Fruit fly (Drosophila melanogaster) whole organism, embryonic: ENCODE measurements around the gene gig.

ENCODE experiments used
- CG10959 ChIP-seq: fragments of 200-800 bp; sonication (Bioruptor generic); IDR thresholded peaks from 2 replicates; pipeline ENCODE4 v1.3.6; 2022; ENCODE audit warnings: missing biosample characterization, missing genetic modification characterization
- CG11398 ChIP-seq: fragments of 200-800 bp; sonication (Bioruptor generic); optimal IDR thresholded peaks from 2 replicates; lab custom pipeline; 2016; ENCODE audit warnings: missing biosample characterization, missing genetic modification characterization
- CG11695 ChIP-seq: fragments of 200-800 bp; sonication (Bioruptor generic); IDR thresholded peaks from 3 replicates; pipeline ENCODE4 v1.3.6; 2022; ENCODE audit warnings: missing biosample characterization, missing genetic modification characterization
- CG12104 ChIP-seq: fragments of 200-800 bp; sonication (Bioruptor generic); optimal IDR thresholded peaks from 3 replicates; lab custom pipeline; 2016; ENCODE audit warnings: missing biosample characterization, missing genetic modification characterization
- CG12659 ChIP-seq: fragments of 200-800 bp; sonication (Bioruptor generic); optimal IDR thresholded peaks from 3 replicates; lab custom pipeline; 2017; ENCODE audit warnings: mild to moderate bottlenecking, missing biosample characterization, missing genetic modification reagents, missing genetic modification characterization
- CG14441 ChIP-seq: fragments of 200-800 bp; sonication (Bioruptor generic); IDR thresholded peaks from 2 replicates; pipeline ENCODE4 v1.3.6; 2022; ENCODE audit warnings: missing biosample characterization, missing genetic modification characterization
- CG16779 ChIP-seq: fragments of 200-800 bp; sonication (Bioruptor generic); IDR thresholded peaks from 2 replicates; pipeline ENCODE4 v1.3.6; 2022; ENCODE audit warnings: missing biosample characterization, missing genetic modification characterization
- CG17359 ChIP-seq: fragments of 200-800 bp; sonication (Bioruptor generic); optimal IDR thresholded peaks from 3 replicates; lab custom pipeline; 2018; ENCODE audit warnings: missing biosample characterization, mild to moderate bottlenecking, missing genetic modification characterization, moderate library complexity
- CG17829 ChIP-seq: fragments of 200-800 bp; optimal IDR thresholded peaks from 2 replicates; lab custom pipeline; 2019; ENCODE audit warnings: missing biosample characterization, mild to moderate bottlenecking, missing genetic modification characterization, moderate library complexity
- CG2202 ChIP-seq: fragments of 200-800 bp; sonication (Bioruptor generic); optimal IDR thresholded peaks from 2 replicates; lab custom pipeline; 2018; ENCODE audit warnings: missing biosample characterization, mild to moderate bottlenecking, missing genetic modification characterization
- CG2889 ChIP-seq: fragments of 200-800 bp; sonication (Bioruptor generic); IDR thresholded peaks from 3 replicates; pipeline ENCODE4 v1.3.6; 2022; ENCODE audit warnings: missing biosample characterization, missing genetic modification characterization
- CG4424 ChIP-seq: fragments of 200-800 bp; sonication (Bioruptor generic); optimal IDR thresholded peaks from 3 replicates; lab custom pipeline; 2016; ENCODE audit warnings: missing biosample characterization, missing genetic modification characterization
- CG7372 ChIP-seq: fragments of 200-800 bp; sonication (Bioruptor generic); IDR thresholded peaks from 2 replicates; pipeline ENCODE4 v1.3.6; 2022; ENCODE audit warnings: missing biosample characterization, missing genetic modification characterization
- CG7556 ChIP-seq: fragments of 200-800 bp; sonication (Bioruptor generic); optimal IDR thresholded peaks from 2 replicates; lab custom pipeline; 2017; ENCODE audit warnings: missing biosample characterization, mild to moderate bottlenecking, missing genetic modification characterization
- CG9215 ChIP-seq: fragments of 200-800 bp; sonication (Bioruptor generic); IDR thresholded peaks from 2 replicates; pipeline ENCODE4 v1.3.6; 2022; ENCODE audit warnings: missing biosample characterization, missing genetic modification characterization
- CG9932 ChIP-seq: fragments of 200-800 bp; sonication (Bioruptor generic); IDR thresholded peaks from 2 replicates; pipeline ENCODE4 v1.3.6; 2022; ENCODE audit warnings: missing biosample characterization, missing genetic modification characterization
- Doc3 ChIP-seq: fragments of 200-800 bp; sonication (Bioruptor generic); IDR thresholded peaks from 3 replicates; pipeline ENCODE4 v1.3.6; 2022; ENCODE audit warnings: missing biosample characterization, missing genetic modification characterization; ENCODE audit not compliant: partially characterized antibody
- Hr78 ChIP-seq, 2 experiments: fragments of 200-800 bp in 1 of 2; fragments of >200 bp in 1 of 2; sonication (Bioruptor generic) in 1 of 2; optimal IDR thresholded peaks; 2 replicates each; lab custom pipeline; 2017 to 2019; ENCODE audit warnings: missing biosample characterization in 2 of 2, missing genetic modification characterization in 2 of 2, mild to moderate bottlenecking in 1 of 2, moderate library complexity in 1 of 2
- Hsf ChIP-seq: fragments of 200-800 bp; sonication (Bioruptor generic); optimal IDR thresholded peaks from 3 replicates; lab custom pipeline; 2016; ENCODE audit warnings: missing biosample characterization, missing genetic modification characterization
- Lhr ChIP-seq: fragments of 200-800 bp; sonication (Bioruptor generic); optimal IDR thresholded peaks from 3 replicates; lab custom pipeline; 2017; ENCODE audit warnings: mild to moderate bottlenecking, missing biosample characterization, missing genetic modification reagents, missing genetic modification characterization
- Med ChIP-seq: fragments of 200-800 bp; sonication (Bioruptor generic); peaks from one replicate; lab custom pipeline; 2016; ENCODE audit warnings: missing biosample characterization, missing genetic modification characterization, mild to moderate bottlenecking, inconsistent platforms, moderate library complexity
- Poxn ChIP-seq: fragments of 200-800 bp; sonication (Bioruptor generic); IDR thresholded peaks from 2 replicates; pipeline ENCODE4 v1.3.6; 2022; ENCODE audit warnings: missing biosample characterization, missing genetic modification characterization
- Spps ChIP-seq: fragments of 200-800 bp; sonication (Bioruptor generic); optimal IDR thresholded peaks from 2 replicates; lab custom pipeline; 2018; ENCODE audit warnings: missing biosample characterization, mild to moderate bottlenecking, missing genetic modification characterization
- Ssrp ChIP-seq: fragments of 200-800 bp; sonication (Bioruptor generic); optimal IDR thresholded peaks from 2 replicates; lab custom pipeline; 2018; ENCODE audit warnings: missing biosample characterization, mild to moderate bottlenecking, missing genetic modification characterization, moderate library complexity
- TFAM ChIP-seq: fragments of 200-800 bp; sonication (Bioruptor generic); optimal IDR thresholded peaks from 2 replicates; lab custom pipeline; 2017; ENCODE audit warnings: missing biosample characterization, missing genetic modification characterization, inconsistent platforms
- cad ChIP-seq: fragments of >200 bp; optimal IDR thresholded peaks from 2 replicates; lab custom pipeline; 2017; ENCODE audit warnings: missing biosample characterization, missing genetic modification characterization
- caup ChIP-seq: fragments of 200-800 bp; sonication (Bioruptor generic); optimal IDR thresholded peaks from 3 replicates; lab custom pipeline; 2017; ENCODE audit warnings: missing biosample characterization, mild to moderate bottlenecking, missing genetic modification characterization, moderate library complexity; ENCODE audit not compliant: severe bottlenecking
- cg ChIP-seq: fragments of 200-800 bp; sonication (Bioruptor generic); optimal IDR thresholded peaks from 3 replicates; lab custom pipeline; 2019; ENCODE audit warnings: missing biosample characterization, mild to moderate bottlenecking, missing genetic modification characterization, moderate library complexity
- chinmo ChIP-seq: fragments of 200-800 bp; sonication (Bioruptor generic); IDR thresholded peaks from 4 replicates; pipeline ENCODE4 v1.3.6; 2022; ENCODE audit warnings: missing biosample characterization, missing genetic modification characterization; ENCODE audit not compliant: partially characterized antibody
- ewg ChIP-seq: fragments of 200-800 bp; sonication (Bioruptor generic); optimal IDR thresholded peaks from 3 replicates; lab custom pipeline; 2017; ENCODE audit warnings: mild to moderate bottlenecking, missing biosample characterization, missing genetic modification reagents, missing genetic modification characterization
- fd64A ChIP-seq: fragments of 200-800 bp; sonication (Bioruptor generic); optimal IDR thresholded peaks from 3 replicates; lab custom pipeline; 2018; ENCODE audit warnings: missing biosample characterization, mild to moderate bottlenecking, missing genetic modification characterization
- h ChIP-seq: fragments of >200 bp; optimal IDR thresholded peaks from 2 replicates; lab custom pipeline; 2017
- jing ChIP-seq: fragments of 200-800 bp; sonication (Bioruptor generic); optimal IDR thresholded peaks from 2 replicates; lab custom pipeline; 2018; ENCODE audit warnings: missing biosample characterization, mild to moderate bottlenecking, missing genetic modification characterization
- psq ChIP-seq: fragments of 200-800 bp; sonication (Bioruptor generic); optimal IDR thresholded peaks from 2 replicates; lab custom pipeline; 2017; ENCODE audit warnings: missing biosample characterization, missing genetic modification characterization
- sd ChIP-seq: fragments of 200-800 bp; sonication (Bioruptor generic); optimal IDR thresholded peaks from 3 replicates; lab custom pipeline; 2018; ENCODE audit warnings: missing biosample characterization, mild to moderate bottlenecking, missing genetic modification characterization, moderate library complexity
- tap ChIP-seq: fragments of 200-800 bp; optimal IDR thresholded peaks from 3 replicates; lab custom pipeline; 2019; ENCODE audit warnings: missing biosample characterization, mild to moderate bottlenecking, missing genetic modification characterization, moderate library complexity
- twi ChIP-seq: fragments of 200-800 bp; optimal IDR thresholded peaks from 2 replicates; lab custom pipeline; 2019; ENCODE audit warnings: missing biosample characterization, mild to moderate bottlenecking, missing genetic modification characterization, moderate library complexity
- vfl ChIP-seq: fragments of 200-800 bp; sonication (Bioruptor generic); optimal IDR thresholded peaks from 2 replicates; lab custom pipeline; 2016; ENCODE audit warnings: missing biosample characterization, missing genetic modification characterization
- zf30C ChIP-seq: fragments of 200-800 bp; sonication (Bioruptor generic); optimal IDR thresholded peaks from 3 replicates; lab custom pipeline; 2018; ENCODE audit warnings: missing biosample characterization, mild to moderate bottlenecking, missing genetic modification characterization

Gene gig

DNA sequence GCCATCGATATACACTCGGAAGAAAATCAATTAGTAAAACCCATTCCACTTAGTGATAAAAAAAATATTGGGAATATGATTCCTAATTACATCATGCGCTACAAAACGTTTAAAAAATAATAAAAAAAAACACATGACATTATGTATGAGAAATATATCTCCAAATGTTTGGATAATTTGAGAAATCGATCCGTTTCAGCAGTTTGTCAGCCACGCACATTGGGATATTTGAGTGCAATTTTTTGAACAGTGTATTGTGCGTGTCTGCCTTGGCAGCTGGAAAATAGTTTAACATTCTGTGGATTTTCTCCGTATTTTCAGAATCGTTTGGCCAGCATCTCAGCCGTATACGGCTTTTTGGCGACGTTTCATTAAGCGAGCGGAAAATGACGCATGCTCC, 49.1 kb downstream of the gig start (continued):
- no peak for TF ChIP-seq CG9932
- TF ChIP-seq ewg (GFP tag; lab: Kevin White, UChicago): no peak
- peak; percentile 23 for TF ChIP-seq CG7556
- no peak for TF ChIP-seq vfl

DNA sequence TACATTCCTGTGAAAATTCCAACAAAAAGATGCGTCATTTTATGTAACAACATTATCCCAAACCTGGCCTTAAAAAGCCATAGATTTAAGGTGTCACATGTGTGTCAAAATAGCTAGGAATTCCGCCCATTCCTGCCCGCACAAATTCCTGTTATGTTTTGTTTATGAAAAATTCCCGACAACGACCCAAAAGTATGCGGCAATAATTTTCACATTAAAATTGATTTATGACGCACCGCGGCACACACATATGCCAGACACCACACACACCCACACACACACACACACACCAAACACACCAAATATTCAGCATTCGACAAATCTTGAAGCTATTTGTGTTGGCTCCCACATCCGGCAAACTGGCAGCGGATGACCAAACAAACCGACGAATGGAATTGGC, 53.8 kb downstream of the gig start:
- TF ChIP-seq CG2202 (tag; lab: Kevin White, UChicago) (no peak), fd64A (GFP tag; lab: Kevin White, UChicago) (no peak), Hsf (no peak), CG11398 (GFP tag; lab: Kevin White, UChicago) (no peak), CG12659 (GFP tag; lab: Kevin White, UChicago) (no peak), CG11695 (GFP tag; lab: Robert Waterston, UW) (no peak), Spps (tag; lab: Kevin White, UChicago) (no peak), CG12104 (no peak), zf30C (GFP tag; lab: Kevin White, UChicago) (no peak), CG17359 (tag; lab: Kevin White, UChicago) (no peak), caup (no peak), tap (no peak), cad (GFP tag; lab: Kevin White, UChicago) (peak; percentile 43), Doc3 (GFP tag; lab: Robert Waterston, UW) (no peak), CG4424 (GFP tag; lab: Kevin White, UChicago) (no peak), Poxn (GFP tag; lab: Robert Waterston, UW) (no peak), sd (tag; lab: Kevin White, UChicago) (peak; percentile 59), cg (GFP tag; lab: Kevin White, UChicago) (peak; percentile 65), Lhr (GFP tag; lab: Kevin White, UChicago) (no peak), psq (no peak), CG14441 (GFP tag; lab: Robert Waterston, UW) (no peak), Ssrp (tag; lab: Kevin White, UChicago) (no peak), TFAM (no peak), CG17829 (tag; lab: Kevin White, UChicago) (no peak), Med (GFP tag; lab: Kevin White, UChicago) (peak; percentile 3), CG7372 (GFP tag; lab: Robert Waterston, UW) (no peak), Hr78 (GFP tag; optimal IDR thresholded peaks at IDR 0.05; lab: Kevin White, UChicago) (no peak), CG9215 (GFP tag; lab: Robert Waterston, UW) (no peak), chinmo (GFP tag; lab: Robert Waterston, UW) (0 out of 4 replicates have a peak, but pooled peaks have one; percentile 13), CG2889 (GFP tag; lab: Robert Waterston, UW) (no peak), twi (tag; lab: Kevin White, UChicago) (no peak), CG10959 (GFP tag; lab: Robert Waterston, UW) (no peak), CG16779 (no peak), h (lab: Kevin White, UChicago) (no peak), jing (GFP tag; lab: Kevin White, UChicago) (no peak)
